Worm (Caenorhabditis elegans) whole organism, L4 larva: Measurements from ENCODE around the gene C02F5.10.

Experiments
- ceh-20 ChIP-seq: fragments of 200-800 bp; sonication (Bioruptor generic); IDR thresholded peaks from 2 replicates; pipeline ENCODE4 v1.3.6; 2022; ENCODE audit warnings: missing genetic modification reagents, missing genetic modification characterization, missing compliant biosample characterization
- ceh-28 ChIP-seq: fragments of 150-350 bp; optimal IDR thresholded peaks from 2 replicates; lab custom pipeline; 2014; ENCODE audit warnings: missing biosample characterization, missing genetic modification reagents, missing genetic modification characterization
- fkh-10 ChIP-seq: fragments of 150-350 bp; optimal IDR thresholded peaks from 2 replicates; lab custom pipeline; 2014; ENCODE audit warnings: missing biosample characterization, missing genetic modification reagents, missing genetic modification characterization
- nhr-237 ChIP-seq: sonication (generic microtip); optimal IDR thresholded peaks from 2 replicates; lab custom pipeline; 2017; ENCODE audit warnings: missing biosample characterization, missing genetic modification characterization
- nhr-25 ChIP-seq: sonication (generic microtip); optimal IDR thresholded peaks from 2 replicates; lab custom pipeline; 2017; ENCODE audit warnings: missing genetic modification characterization, mild to moderate bottlenecking, missing compliant biosample characterization, antibody characterized with exemption, moderate library complexity, borderline replicate concordance; ENCODE audit not compliant: insufficient read depth
- nhr-76 ChIP-seq: fragments of 150-350 bp; optimal IDR thresholded peaks from 2 replicates; lab custom pipeline; 2014; ENCODE audit warnings: missing biosample characterization, missing genetic modification characterization
- unc-39 ChIP-seq: sonication (generic microtip); optimal IDR thresholded peaks from 2 replicates; lab custom pipeline; 2017; ENCODE audit warnings: missing biosample characterization, missing genetic modification characterization
- ztf-11 ChIP-seq: fragments of 150-350 bp; optimal IDR thresholded peaks from 2 replicates; lab custom pipeline; 2014; ENCODE audit warnings: missing biosample characterization, missing genetic modification characterization
- ztf-7 ChIP-seq: fragments of 150-350 bp; optimal IDR thresholded peaks from 2 replicates; lab custom pipeline; 2014; ENCODE audit warnings: missing biosample characterization, missing genetic modification characterization

DNA sequence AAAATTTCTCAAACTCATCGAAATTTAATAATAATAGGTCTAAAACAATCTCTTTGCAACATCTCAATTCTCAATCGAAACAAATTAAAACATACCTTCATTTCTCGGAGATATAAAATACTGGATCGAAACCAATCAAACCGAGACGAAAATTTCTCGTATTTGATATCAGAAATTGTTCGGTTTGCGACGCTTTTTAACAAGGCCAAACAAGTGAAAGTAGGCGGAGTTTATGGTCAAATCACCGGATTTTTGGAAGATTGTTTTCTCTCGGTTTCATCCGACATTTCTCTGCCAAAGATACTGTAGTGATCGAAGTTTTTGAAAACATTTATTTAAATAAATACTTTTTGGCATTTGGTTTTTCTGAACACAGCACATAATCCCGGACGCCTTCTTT, 13.9 kb downstream of the C02F5.10 start, which contains the start of gene C02F5.14:
- TF ChIP-seq ztf-7 (no peak), unc-39 (tag; lab: Kevin White, UChicago) (no peak), ceh-20 (no peak), nhr-237 (no peak), nhr-76 (tag; lab: Kevin White, UChicago) (no peak), ztf-11 (tag; lab: Kevin White, UChicago) (no peak), ceh-28 (tag; lab: Kevin White, UChicago) (no peak), fkh-10 (GFP tag; lab: Kevin White, UChicago) (no peak), nhr-25 (tag; lab: Kevin White, UChicago) (no peak)
